Worm (Caenorhabditis elegans) whole organism, L2 larva: Measurements from ENCODE around the gene dgk-3.

Experiments
- blmp-1 ChIP-seq: sonication (generic microtip); optimal IDR thresholded peaks from 2 replicates; lab custom pipeline; 2017; ENCODE audit warnings: missing genetic modification characterization, mild to moderate bottlenecking, missing compliant biosample characterization, antibody characterized with exemption, moderate library complexity; ENCODE audit not compliant: insufficient read depth
- nhr-11 ChIP-seq: fragments of 150-350 bp; optimal IDR thresholded peaks from 2 replicates; lab custom pipeline; 2014; ENCODE audit warnings: missing biosample characterization, missing genetic modification characterization
- skn-1 ChIP-seq: sonication (generic microtip); optimal IDR thresholded peaks from 2 replicates; lab custom pipeline; 2017; ENCODE audit warnings: missing biosample characterization, missing genetic modification characterization
- snpc-4 ChIP-seq: fragments of 150-350 bp; optimal IDR thresholded peaks from 2 replicates; lab custom pipeline; 2014; ENCODE audit warnings: missing biosample characterization, missing genetic modification characterization

DNA sequence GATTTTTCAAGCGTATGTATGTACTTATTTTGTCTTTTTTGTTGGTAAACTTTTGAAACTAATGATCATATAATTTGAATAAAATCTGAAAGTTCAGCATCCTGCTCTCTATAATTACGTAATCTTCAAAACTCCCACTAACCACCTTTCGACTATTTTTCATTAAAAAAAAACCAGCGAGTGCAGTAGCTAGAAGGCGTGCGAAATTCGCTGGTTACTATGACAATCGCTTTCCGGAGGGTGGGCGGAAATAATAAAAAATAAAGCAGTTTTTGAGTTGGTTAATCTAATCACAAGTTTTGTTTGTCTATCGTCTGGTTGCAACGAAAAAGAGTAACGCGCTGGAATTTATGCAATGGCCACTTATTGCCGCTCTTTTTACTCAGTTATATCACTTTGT is 8.1 kb upstream of the dgk-3 start, which contains the start of gene irld-34:
- TF ChIP-seq nhr-11 (tag; lab: Kevin White, UChicago) (no peak), blmp-1 (tag; lab: Kevin White, UChicago) (no peak), snpc-4 (no peak), skn-1 (tag; lab: Kevin White, UChicago) (no peak)
